Worm (Caenorhabditis elegans) whole organism, L1 larva: ENCODE measurements around the gene sfxn-1.5.

Source experiments
- ama-1 ChIP-seq: fragments of 150-350 bp; optimal IDR thresholded peaks from 2 replicates; lab custom pipeline; 2014
- ceh-8 ChIP-seq: fragments of 200-800 bp; sonication (Bioruptor generic); optimal IDR thresholded peaks from 2 replicates; lab custom pipeline; 2018; ENCODE audit warnings: mild to moderate bottlenecking, missing genetic modification characterization, moderate library complexity, missing compliant biosample characterization
- ceh-82 ChIP-seq, 3 experiments: fragments of 150-350 bp in 1 of 3; sonication (generic microtip) in 2 of 3; optimal IDR thresholded peaks; 2 replicates each; lab custom pipeline; 2014 to 2017; ENCODE audit warnings: missing biosample characterization in 3 of 3, missing genetic modification characterization in 3 of 3
- ces-1 ChIP-seq: fragments of 150-350 bp; optimal IDR thresholded peaks from 2 replicates; lab custom pipeline; 2014; ENCODE audit warnings: missing biosample characterization, missing genetic modification reagents, missing genetic modification characterization
- dsc-1 ChIP-seq: sonication (generic microtip); optimal IDR thresholded peaks from 2 replicates; lab custom pipeline; 2016; ENCODE audit warnings: mild to moderate bottlenecking, missing genetic modification characterization, missing compliant biosample characterization
- efl-1 ChIP-seq, 4 experiments: fragments of 150-350 bp; optimal IDR thresholded peaks in 3 of 4; peaks in 1 of 4; 1 replicate in 1 of 4; 2 replicates in 3 of 4; lab custom pipeline; 2014; ENCODE audit warnings: missing biosample characterization in 2 of 4, missing genetic modification characterization in 2 of 4, missing genetic modification reagents in 2 of 4
- efl-3 ChIP-seq: fragments of 200-800 bp; sonication (Bioruptor generic); optimal IDR thresholded peaks from 2 replicates; lab custom pipeline; 2018; ENCODE audit warnings: mild to moderate bottlenecking, missing genetic modification characterization, missing compliant biosample characterization
- fkh-10 ChIP-seq: sonication (generic microtip); optimal IDR thresholded peaks from 2 replicates; lab custom pipeline; 2017; ENCODE audit warnings: missing biosample characterization, missing genetic modification reagents, missing genetic modification characterization
- fkh-8 ChIP-seq: sonication (generic microtip); optimal IDR thresholded peaks from 2 replicates; lab custom pipeline; 2016; ENCODE audit warnings: mild to moderate bottlenecking, missing genetic modification characterization, missing compliant biosample characterization
- fos-1 ChIP-seq: fragments of 150-350 bp; optimal IDR thresholded peaks from 2 replicates; lab custom pipeline; 2014; ENCODE audit warnings: missing biosample characterization, missing genetic modification characterization
- hlh-4 ChIP-seq: sonication (generic microtip); optimal IDR thresholded peaks from 2 replicates; lab custom pipeline; 2016; ENCODE audit warnings: mild to moderate bottlenecking, missing genetic modification characterization, missing compliant biosample characterization
- hpl-2 ChIP-seq: fragments of 150-350 bp; optimal IDR thresholded peaks from 2 replicates; lab custom pipeline; 2014; ENCODE audit warnings: missing biosample characterization, missing genetic modification reagents, missing genetic modification characterization
- irx-1 ChIP-seq: sonication (generic microtip); optimal IDR thresholded peaks from 2 replicates; lab custom pipeline; 2016; ENCODE audit warnings: missing genetic modification characterization, missing compliant biosample characterization
- lin-13 ChIP-seq: fragments of 150-350 bp; optimal IDR thresholded peaks from 2 replicates; lab custom pipeline; 2014; ENCODE audit warnings: missing biosample characterization, missing genetic modification reagents, missing genetic modification characterization
- lin-14 ChIP-seq: fragments of 200-800 bp; sonication (Bioruptor generic); optimal IDR thresholded peaks from 2 replicates; lab custom pipeline; 2018; ENCODE audit warnings: mild to moderate bottlenecking, missing genetic modification characterization, moderate library complexity, missing compliant biosample characterization
- lsy-2 ChIP-seq, 2 experiments: fragments of 150-350 bp; optimal IDR thresholded peaks; 2 replicates each; lab custom pipeline; 2014; ENCODE audit warnings: missing biosample characterization in 2 of 2, missing genetic modification characterization in 2 of 2
- mdl-1 ChIP-seq, 2 experiments: fragments of 150-350 bp; optimal IDR thresholded peaks; 2 replicates each; lab custom pipeline; 2014 to 2017; ENCODE audit warnings: missing biosample characterization in 2 of 2, missing genetic modification characterization in 2 of 2, inconsistent platforms in 1 of 2
- mep-1 ChIP-seq: fragments of 150-350 bp; optimal IDR thresholded peaks from 2 replicates; lab custom pipeline; 2014; ENCODE audit warnings: missing biosample characterization, missing genetic modification characterization
- nhr-12 ChIP-seq: sonication (generic microtip); optimal IDR thresholded peaks from 2 replicates; lab custom pipeline; 2017; ENCODE audit warnings: missing biosample characterization, missing genetic modification characterization
- nhr-237 ChIP-seq: fragments of 150-350 bp; optimal IDR thresholded peaks from 2 replicates; lab custom pipeline; 2014; ENCODE audit warnings: missing biosample characterization, missing genetic modification characterization
- nhr-47 ChIP-seq: sonication (generic microtip); optimal IDR thresholded peaks from 2 replicates; lab custom pipeline; 2016; ENCODE audit warnings: mild to moderate bottlenecking, missing genetic modification characterization, moderate library complexity, missing compliant biosample characterization
- nhr-71 ChIP-seq: sonication (generic microtip); optimal IDR thresholded peaks from 2 replicates; lab custom pipeline; 2016; ENCODE audit warnings: mild to moderate bottlenecking, missing genetic modification characterization, moderate library complexity, missing compliant biosample characterization
- nhr-76 ChIP-seq: sonication (generic microtip); optimal IDR thresholded peaks from 2 replicates; lab custom pipeline; 2017; ENCODE audit warnings: missing biosample characterization, missing genetic modification characterization
- nhr-85 ChIP-seq: sonication (generic microtip); peaks from one replicate; lab custom pipeline; 2016; ENCODE audit warnings: missing genetic modification characterization, inconsistent platforms, missing compliant biosample characterization
- nhr-90 ChIP-seq: sonication (generic microtip); optimal IDR thresholded peaks from 2 replicates; lab custom pipeline; 2016; ENCODE audit warnings: mild to moderate bottlenecking, missing genetic modification characterization, missing compliant biosample characterization; ENCODE audit not compliant: poor library complexity
- pqm-1 ChIP-seq: sonication (generic microtip); optimal IDR thresholded peaks from 3 replicates; lab custom pipeline; 2017; ENCODE audit warnings: missing biosample characterization, missing genetic modification characterization
- rnt-1 ChIP-seq: sonication (generic microtip); optimal IDR thresholded peaks from 2 replicates; lab custom pipeline; 2016; ENCODE audit warnings: mild to moderate bottlenecking, missing genetic modification characterization, moderate library complexity, missing compliant biosample characterization
- snpc-4 ChIP-seq: fragments of 150-350 bp; optimal IDR thresholded peaks from 2 replicates; lab custom pipeline; 2014; ENCODE audit warnings: missing biosample characterization, missing genetic modification characterization
- snu-23 ChIP-seq: sonication (generic microtip); optimal IDR thresholded peaks from 2 replicates; lab custom pipeline; 2016; ENCODE audit warnings: missing genetic modification characterization, missing compliant biosample characterization
- sptf-1 ChIP-seq: fragments of 150-350 bp; optimal IDR thresholded peaks from 2 replicates; lab custom pipeline; 2014; ENCODE audit warnings: missing biosample characterization, missing genetic modification characterization
- swsn-7 ChIP-seq: sonication (generic microtip); optimal IDR thresholded peaks from 2 replicates; lab custom pipeline; 2016; ENCODE audit warnings: missing genetic modification characterization, missing compliant biosample characterization
- tbx-2 ChIP-seq: sonication (generic microtip); optimal IDR thresholded peaks from 2 replicates; lab custom pipeline; 2016; ENCODE audit warnings: missing genetic modification characterization, missing compliant biosample characterization
- tlp-1 ChIP-seq: fragments of 150-350 bp; optimal IDR thresholded peaks from 2 replicates; lab custom pipeline; 2014; ENCODE audit warnings: missing biosample characterization, missing genetic modification characterization
- unc-130 ChIP-seq: fragments of 150-350 bp; optimal IDR thresholded peaks from 2 replicates; lab custom pipeline; 2017; ENCODE audit warnings: missing biosample characterization, missing genetic modification characterization, inconsistent platforms
- unc-30 ChIP-seq: sonication (generic microtip); optimal IDR thresholded peaks from 2 replicates; lab custom pipeline; 2017; ENCODE audit warnings: missing biosample characterization, missing genetic modification characterization
- zag-1 ChIP-seq: fragments of 150-350 bp; optimal IDR thresholded peaks from 2 replicates; lab custom pipeline; 2014; ENCODE audit warnings: missing biosample characterization, missing genetic modification characterization

Gene sfxn-1.5

ce11 chrX:11640463-11640995 is 20.9 kb downstream of the sfxn-1.5 start:
- TF ChIP-seq pqm-1 (tag; lab: Kevin White, UChicago) (no peak), lsy-2 (tag; optimal IDR thresholded peaks at IDR 0.05; lab: Kevin White, UChicago) (peak in 1 of 2 experiments; percentile 32), fkh-10 (GFP tag; lab: Kevin White, UChicago) (peak; percentile 68), unc-30 (tag; lab: Kevin White, UChicago) (no peak), irx-1 (no peak), lin-14 (peak; percentile 81), rnt-1 (tag; lab: Kevin White, UChicago) (peak; percentile 18), ceh-82 (tag; optimal IDR thresholded peaks at IDR 0.05; lab: Kevin White, UChicago) (peak in 1 of 3 experiments; percentile 13), nhr-76 (tag; lab: Kevin White, UChicago) (no peak), sptf-1 (tag; lab: Kevin White, UChicago) (no peak), unc-130 (no peak), dsc-1 (peak; percentile 13), snu-23 (GFP tag; lab: Kevin White, UChicago) (peak; percentile 15), efl-1 (optimal IDR thresholded peaks at IDR 0.05; lab: Kevin White, UChicago) (no peak), efl-1 (GFP tag; optimal IDR thresholded peaks at IDR 0.05 in 1 of 2; lab: Kevin White, UChicago) (no peak), hlh-4 (tag; lab: Kevin White, UChicago) (no peak), fkh-8 (tag; lab: Kevin White, UChicago) (peak; percentile 11), mdl-1 (tag; optimal IDR thresholded peaks at IDR 0.05; lab: Kevin White, UChicago) (no peak), nhr-71 (tag; lab: Kevin White, UChicago) (peak; percentile 50), mep-1 (tag; lab: Kevin White, UChicago) (peak; percentile 36), zag-1 (tag; lab: Kevin White, UChicago) (no peak), ama-1 (no peak)

ce11 chrX:11638987-11639386 is 22.5 kb downstream of the sfxn-1.5 start:
- TF ChIP-seq nhr-47 (tag; lab: Kevin White, UChicago) (peak; percentile 13), tbx-2 (tag; lab: Kevin White, UChicago) (peak; percentile 23), lin-14 (peak; percentile 65), fos-1 (tag; lab: Kevin White, UChicago) (no peak)
- TF ChIP-seq, all 84 proteins: peak for 3

DNA sequence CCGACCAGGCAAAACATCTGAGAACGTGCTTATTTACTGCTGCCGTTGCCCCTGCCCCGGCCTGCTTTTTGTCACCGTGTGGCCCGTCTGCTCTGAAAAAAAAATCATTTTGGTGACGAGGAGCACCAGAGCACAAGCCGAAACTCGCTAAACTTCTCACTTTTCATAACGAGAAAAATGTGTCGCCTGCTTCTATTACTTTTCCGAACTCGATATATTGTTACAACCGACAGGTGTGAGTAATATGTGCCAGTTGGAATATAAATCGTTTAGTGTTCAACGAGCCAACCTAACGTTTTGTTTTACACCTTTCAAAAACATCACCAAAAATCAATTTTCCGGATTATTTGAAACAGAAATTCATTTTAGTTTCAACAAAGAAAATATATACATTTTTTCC is 23.7 kb downstream of the sfxn-1.5 start:
- TF ChIP-seq dsc-1 (peak; percentile 53), fos-1 (tag; lab: Kevin White, UChicago) (no peak)

DNA sequence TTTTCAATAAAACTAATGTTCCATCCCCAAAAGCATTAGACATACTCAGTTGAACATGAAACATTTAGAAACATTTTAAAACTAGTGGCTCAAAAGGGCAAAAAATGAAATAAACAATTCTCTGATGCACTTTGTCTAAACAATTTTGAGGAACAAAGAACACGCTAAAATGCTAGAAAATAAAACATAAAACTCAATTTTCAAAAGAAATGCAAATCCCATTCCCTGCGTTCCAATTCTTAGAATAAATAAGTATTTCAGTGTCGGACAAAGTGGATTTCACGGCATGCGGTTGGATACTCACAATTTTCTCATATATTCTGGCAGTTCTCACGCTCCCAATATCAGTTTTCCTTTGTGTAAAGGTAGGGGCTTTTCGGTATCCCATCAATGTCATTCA is 28.2 kb downstream of the sfxn-1.5 start:
- TF ChIP-seq ceh-8 (GFP tag; lab: Kevin White, UChicago) = no peak
- no peak for TF ChIP-seq swsn-7 (tag; lab: Kevin White, UChicago)
- TF ChIP-seq hpl-2 (GFP tag; lab: Kevin White, UChicago) = no peak
- no peak for TF ChIP-seq snpc-4 (tag; lab: Kevin White, UChicago)
- no peak for TF ChIP-seq ceh-82 (tag; optimal IDR thresholded peaks at IDR 0.05; lab: Kevin White, UChicago)
- no peak for TF ChIP-seq fkh-8 (tag; lab: Kevin White, UChicago)
- no peak for TF ChIP-seq tlp-1 (tag; lab: Kevin White, UChicago)
- no peak for TF ChIP-seq nhr-237
- no peak for TF ChIP-seq lin-13
- no peak for TF ChIP-seq lin-14
- TF ChIP-seq nhr-90 (tag; lab: Kevin White, UChicago) = no peak
- TF ChIP-seq ces-1 (GFP tag; lab: Kevin White, UChicago) = no peak
- no peak for TF ChIP-seq efl-3 (GFP tag; lab: Kevin White, UChicago)
- TF ChIP-seq nhr-12 (tag; lab: Kevin White, UChicago) = no peak

DNA sequence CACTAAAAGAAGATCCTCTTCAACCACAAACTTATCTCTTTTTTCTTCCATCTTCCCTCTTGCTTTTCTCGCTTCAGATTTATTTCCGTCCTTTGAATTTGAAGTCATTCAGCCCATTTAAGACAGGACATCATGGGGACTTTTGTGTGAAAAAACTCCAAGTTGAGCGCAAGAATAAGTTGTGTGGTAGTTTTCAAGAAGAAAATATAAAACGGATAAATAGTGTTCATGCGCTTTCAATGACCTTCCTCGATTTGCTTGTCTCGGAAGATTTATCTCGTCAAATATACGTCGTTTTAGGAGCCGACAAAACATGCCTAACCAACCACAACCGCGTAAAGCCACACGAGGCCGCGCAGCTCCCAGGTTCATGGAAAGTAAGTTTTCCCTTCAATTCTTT is 29.4 kb downstream of the sfxn-1.5 start, which contains the start of gene sto-6:
sto-6 (plus strand) TSS at position 301 of the 400 bp plus-strand sequence.
- TF ChIP-seq nhr-85 (tag; lab: Kevin White, UChicago) (peak; percentile 24), irx-1 (no peak)
